Fruit fly (Drosophila melanogaster) whole organism, adult: Measurements from ENCODE around the gene CG3909.

Source experiments
- CG1620 ChIP-seq: fragments of 200-800 bp; sonication (Bioruptor generic); optimal IDR thresholded peaks from 2 replicates; lab custom pipeline; 2016; ENCODE audit warnings: missing biosample characterization, missing genetic modification characterization
- CG33017 ChIP-seq: fragments of 200-800 bp; sonication (Bioruptor generic); optimal IDR thresholded peaks from 2 replicates; lab custom pipeline; 2018; ENCODE audit warnings: missing biosample characterization, mild to moderate bottlenecking, missing genetic modification characterization, moderate library complexity
- CG5204 ChIP-seq: fragments of 200-800 bp; sonication (Bioruptor generic); optimal IDR thresholded peaks from 2 replicates; lab custom pipeline; 2016; ENCODE audit warnings: missing biosample characterization, missing genetic modification characterization
- Clk ChIP-seq: fragments of 200-800 bp; sonication (Bioruptor generic); optimal IDR thresholded peaks from 2 replicates; lab custom pipeline; 2017; ENCODE audit warnings: missing biosample characterization, missing genetic modification characterization
- Hr96 ChIP-seq: fragments of 200-800 bp; sonication (Bioruptor generic); optimal IDR thresholded peaks from 2 replicates; lab custom pipeline; 2016; ENCODE audit warnings: missing biosample characterization, missing genetic modification characterization
- Mnt ChIP-seq: fragments of 200-800 bp; sonication (Bioruptor generic); optimal IDR thresholded peaks from 2 replicates; lab custom pipeline; 2016; ENCODE audit warnings: missing biosample characterization, mild to moderate bottlenecking, missing genetic modification characterization
- bab1 ChIP-seq: fragments of 200-800 bp; sonication (Bioruptor generic); optimal IDR thresholded peaks from 3 replicates; lab custom pipeline; 2019; ENCODE audit warnings: missing biosample characterization, mild to moderate bottlenecking, missing genetic modification characterization, moderate library complexity
- kay ChIP-seq: fragments of 200-800 bp; sonication (Bioruptor generic); peaks from one replicate; lab custom pipeline; 2016; ENCODE audit warnings: missing biosample characterization, missing genetic modification characterization, borderline replicate concordance
- ovo ChIP-seq: fragments of 200-800 bp; sonication (Bioruptor generic); optimal IDR thresholded peaks from 2 replicates; lab custom pipeline; 2016; ENCODE audit warnings: missing biosample characterization, missing genetic modification characterization
- tj ChIP-seq: fragments of 200-800 bp; sonication (Bioruptor generic); optimal IDR thresholded peaks from 3 replicates; lab custom pipeline; 2017; ENCODE audit warnings: missing biosample characterization, mild to moderate bottlenecking, missing genetic modification characterization, moderate library complexity

DNA sequence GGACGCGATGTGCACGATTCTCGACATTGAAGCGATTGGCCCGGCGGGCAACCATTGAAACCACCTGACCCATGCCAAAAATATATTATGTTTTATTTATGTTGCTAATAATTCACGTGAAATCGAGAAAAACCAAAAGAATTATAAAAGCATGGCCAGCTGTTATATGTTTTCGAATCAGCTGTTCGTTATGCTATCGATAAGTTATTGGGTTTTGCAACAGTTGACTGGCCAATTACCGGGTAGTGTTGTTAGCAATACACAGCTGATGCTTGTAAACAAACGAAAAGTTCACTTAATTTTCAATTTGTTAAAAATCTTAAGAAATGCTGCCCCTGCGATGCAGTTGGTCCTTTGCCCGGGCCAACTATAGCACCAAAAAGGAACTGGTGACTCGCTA is 2.3 kb downstream of the CG3909 start, which contains the start of the genes CG11722 and mtTFB2:
- no peak for TF ChIP-seq Clk (GFP tag; lab: Kevin White, UChicago)
- peak; percentile 68 for TF ChIP-seq bab1 (GFP tag; lab: Kevin White, UChicago)
- no peak for TF ChIP-seq Hr96 (GFP tag; lab: Kevin White, UChicago)
- TF ChIP-seq ovo (GFP tag; lab: Kevin White, UChicago) = no peak
- TF ChIP-seq CG5204 (GFP tag; lab: Kevin White, UChicago) = no peak
- TF ChIP-seq CG33017 (tag; lab: Kevin White, UChicago) = peak; percentile 34
- no peak for TF ChIP-seq CG1620 (GFP tag; lab: Kevin White, UChicago)
- TF ChIP-seq tj (GFP tag; lab: Kevin White, UChicago) = no peak
- TF ChIP-seq kay (GFP tag; lab: Kevin White, UChicago) = no peak
- TF ChIP-seq Mnt (GFP tag; lab: Kevin White, UChicago) = peak; percentile 2
